Fruit fly (Drosophila melanogaster) ovary, adult (tissue): ENCODE results near the gene eys.

Experiments used
- CG17801 ChIP-seq: fragments of 200-800 bp; optimal IDR thresholded peaks from 2 replicates; lab custom pipeline; 2019; ENCODE audit warnings: missing biosample characterization, mild to moderate bottlenecking, missing genetic modification characterization, moderate library complexity; ENCODE audit not compliant: partially characterized antibody

eys gene

dm6 chr2L:2390589-2390988 lies 79.1 kb downstream of the eys start, which contains the start of gene CG43750:
CG43750 (minus strand) TSS chr2L:2390689.
- TF ChIP-seq CG17801 (GFP tag; lab: Kevin White, UChicago): no peak

dm6 chr2L:2391321-2391720 lies 79.8 kb downstream of the eys start, which contains the start of gene CG46448:
CG46448 (plus strand) TSS chr2L:2391660.
- no peak for TF ChIP-seq CG17801 (GFP tag; lab: Kevin White, UChicago)

dm6 chr2L:2394872-2395271 lies 83.4 kb downstream of the eys start:
- TF ChIP-seq CG17801 (GFP tag; lab: Kevin White, UChicago): no peak

DNA sequence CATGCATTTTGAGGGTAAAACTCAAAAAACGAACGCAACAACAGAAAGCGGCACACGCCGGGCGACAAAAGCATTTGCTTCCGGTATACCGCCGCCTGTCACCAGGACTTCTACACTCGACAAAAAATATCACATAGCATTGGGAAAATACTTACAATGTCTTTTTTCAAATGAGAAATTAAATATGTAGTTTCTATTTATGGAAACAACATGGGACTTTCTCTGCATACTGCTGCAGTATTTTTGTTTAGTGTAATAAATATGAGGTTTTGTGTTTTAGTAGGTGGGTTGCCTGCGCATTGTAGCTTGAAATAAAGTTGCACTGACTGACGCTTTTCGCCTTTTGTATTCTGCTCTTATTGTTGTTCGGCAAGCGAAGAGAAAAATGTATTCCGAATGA lies 85.6 kb downstream of the eys start:
- TF ChIP-seq CG17801 (GFP tag; lab: Kevin White, UChicago): no peak

DNA sequence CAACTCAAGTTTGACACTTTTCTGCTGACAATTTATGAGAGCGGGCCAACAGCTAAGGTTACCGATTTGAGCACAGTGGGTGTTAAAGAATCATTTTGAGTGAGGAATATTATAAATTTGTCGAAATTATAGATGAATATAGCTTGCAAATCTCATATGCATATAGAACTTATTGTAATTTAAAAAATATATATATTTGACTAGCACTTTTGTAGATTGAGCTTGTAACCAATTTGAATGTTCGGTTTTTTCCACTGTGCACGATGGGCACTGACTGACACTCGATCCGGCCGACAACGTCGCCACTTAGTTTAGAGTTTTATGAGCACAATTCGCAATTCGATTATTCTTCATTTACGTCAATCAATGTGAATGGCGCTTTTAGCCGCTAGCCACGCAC lies 87.0 kb downstream of the eys start:
- TF ChIP-seq CG17801 (GFP tag; lab: Kevin White, UChicago): no peak

DNA sequence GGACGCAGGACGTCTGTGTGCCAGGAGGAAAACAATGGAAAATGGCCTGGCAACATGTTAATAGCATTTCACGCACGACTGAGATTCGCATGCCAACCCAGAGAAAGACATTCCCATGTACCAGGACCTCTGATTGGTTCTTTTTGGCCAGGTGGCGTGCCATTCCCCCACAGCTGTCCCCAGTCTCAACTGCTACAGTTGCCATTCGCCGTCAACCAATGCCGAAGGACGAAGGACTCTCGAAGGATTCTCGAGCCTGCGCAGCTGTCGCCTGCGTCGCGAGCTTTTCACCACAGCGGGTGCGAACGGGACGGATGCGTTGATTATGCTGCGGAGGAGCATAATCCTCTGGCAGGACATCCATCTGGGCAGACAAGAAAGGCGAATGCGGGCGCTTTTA lies 88.4 kb downstream of the eys start, which contains the start of gene VGlut:
Gene VGlut, plus strand, starts transcription at position 399 of the 400 bp plus-strand sequence.
- no peak for TF ChIP-seq CG17801 (GFP tag; lab: Kevin White, UChicago)

DNA sequence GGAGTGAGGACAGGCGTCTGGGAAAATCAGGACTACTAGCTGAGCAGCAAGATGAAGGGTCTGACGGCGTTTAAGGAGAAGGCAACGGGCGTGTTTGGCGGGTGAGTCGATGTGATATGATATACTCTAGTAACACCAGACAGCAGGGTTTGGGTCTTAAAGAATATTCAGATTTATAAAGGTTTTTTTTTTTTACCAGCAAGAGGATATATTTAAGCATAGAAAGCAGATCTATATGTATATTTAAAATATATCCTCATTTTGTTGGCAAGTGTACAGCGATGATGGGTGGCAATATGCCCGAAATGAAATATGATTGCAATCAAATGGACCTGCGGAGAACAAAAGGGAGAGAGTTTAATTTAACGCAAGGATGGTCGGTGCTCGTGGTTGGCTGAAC lies 90.7 kb downstream of the eys start:
- TF ChIP-seq CG17801 (GFP tag; lab: Kevin White, UChicago): no peak

dm6 chr2L:2404631-2405030 lies 93.2 kb downstream of the eys start:
- no peak for TF ChIP-seq CG17801 (GFP tag; lab: Kevin White, UChicago)
